Worm (Caenorhabditis elegans) whole organism, young adult: ENCODE results near the gene lin-36.

ENCODE experiments used
- B0035.1 ChIP-seq: sonication (generic microtip); optimal IDR thresholded peaks from 2 replicates; lab custom pipeline; 2016; ENCODE audit warnings: missing genetic modification characterization, mild to moderate bottlenecking, missing compliant biosample characterization, missing genotype, missing genetic modification reagents
- F33H1.4 ChIP-seq: fragments of 200-800 bp; sonication (Bioruptor generic); IDR thresholded peaks from 2 replicates; pipeline ENCODE4 v1.3.6; 2022; ENCODE audit warnings: missing genetic modification reagents, missing genetic modification characterization, missing compliant biosample characterization
- Y53G8AR.9 ChIP-seq: fragments of 200-800 bp; sonication (Bioruptor generic); conservative IDR thresholded peaks from 2 replicates; pipeline ENCODE4 v1.3.6; 2022; ENCODE audit warnings: missing genetic modification reagents, missing genetic modification characterization, missing compliant biosample characterization
- Y67H2A.10 ChIP-seq: fragments of 200-800 bp; sonication (Bioruptor generic); conservative IDR thresholded peaks from 2 replicates; pipeline ENCODE4 v1.3.6; 2022; ENCODE audit warnings: missing genetic modification reagents, missing genetic modification characterization, missing compliant biosample characterization
- Y95B8A.8 ChIP-seq: fragments of 200-800 bp; sonication (Bioruptor generic); IDR thresholded peaks from 2 replicates; pipeline ENCODE4 v1.3.6; 2022; ENCODE audit warnings: missing genetic modification reagents, missing genetic modification characterization, missing compliant biosample characterization
- ama-1 ChIP-seq, 3 experiments: fragments of 150-350 bp in 1 of 3; sonication (generic microtip) in 2 of 3; optimal IDR thresholded peaks; 2 replicates each; lab custom pipeline; 2014 to 2018; ENCODE audit warnings: missing biosample characterization in 2 of 3, missing genetic modification characterization in 2 of 3, missing genetic modification reagents in 2 of 3
- aptf-3 ChIP-seq: fragments of 200-800 bp; sonication (Bioruptor generic); IDR thresholded peaks from 2 replicates; pipeline ENCODE4 v1.3.6; 2022; ENCODE audit warnings: missing genetic modification characterization, missing compliant biosample characterization
- cebp-2 ChIP-seq: fragments of 200-800 bp; sonication (Bioruptor generic); IDR thresholded peaks from 2 replicates; pipeline ENCODE4 v1.3.6; 2022; ENCODE audit warnings: missing genetic modification characterization, missing compliant biosample characterization
- chd-7 ChIP-seq: sonication (generic microtip); optimal IDR thresholded peaks from 2 replicates; lab custom pipeline; 2016; ENCODE audit warnings: mild to moderate bottlenecking, missing genetic modification characterization, moderate library complexity, missing compliant biosample characterization
- dox-1 ChIP-seq: fragments of 200-800 bp; sonication (Bioruptor generic); IDR thresholded peaks from 2 replicates; pipeline ENCODE4 v1.3.6; 2022; ENCODE audit warnings: missing genetic modification reagents, missing genetic modification characterization, missing compliant biosample characterization
- egl-18 ChIP-seq: fragments of 200-800 bp; sonication (Bioruptor generic); IDR thresholded peaks from 2 replicates; pipeline ENCODE4 v1.3.6; 2022; ENCODE audit warnings: missing genetic modification reagents, missing genetic modification characterization, missing compliant biosample characterization
- let-526 ChIP-seq: fragments of 200-800 bp; sonication (Bioruptor generic); IDR thresholded peaks from 2 replicates; pipeline ENCODE4 v1.3.6; 2022; ENCODE audit warnings: missing genetic modification reagents, missing genetic modification characterization, missing compliant biosample characterization
- lin-35 ChIP-seq, 3 experiments: fragments of 150-350 bp in 2 of 3; sonication (generic microtip) in 1 of 3; optimal IDR thresholded peaks; 2 replicates each; lab custom pipeline; 2014 to 2018; ENCODE audit warnings: missing biosample characterization in 3 of 3, missing genetic modification characterization in 3 of 3, missing genetic modification reagents in 3 of 3
- madf-3 ChIP-seq: fragments of 200-800 bp; sonication (Bioruptor generic); IDR thresholded peaks from 2 replicates; pipeline ENCODE4 v1.3.6; 2022; ENCODE audit warnings: missing genetic modification reagents, missing genetic modification characterization, missing compliant biosample characterization
- madf-6 ChIP-seq: fragments of 200-800 bp; sonication (Bioruptor generic); IDR thresholded peaks from 2 replicates; pipeline ENCODE4 v1.3.6; 2022; ENCODE audit warnings: missing genetic modification reagents, missing genetic modification characterization, missing compliant biosample characterization
- sea-2 ChIP-seq: fragments of 200-800 bp; sonication (Bioruptor generic); IDR thresholded peaks from 2 replicates; pipeline ENCODE4 v1.3.6; 2022; ENCODE audit warnings: missing genetic modification characterization, missing compliant biosample characterization
- snpc-1.3 ChIP-seq: sonication (generic microtip); optimal IDR thresholded peaks from 2 replicates; lab custom pipeline; 2017; ENCODE audit warnings: missing genetic modification characterization, mild to moderate bottlenecking, missing compliant biosample characterization, antibody characterized with exemption, moderate library complexity, missing genotype, missing genetic modification reagents; ENCODE audit not compliant: insufficient read depth
- unc-62 ChIP-seq: fragments of 150-350 bp; optimal IDR thresholded peaks from 2 replicates; lab custom pipeline; 2014; ENCODE audit warnings: missing biosample characterization, missing genetic modification reagents, missing genetic modification characterization
- zfh-2 ChIP-seq: fragments of 200-800 bp; sonication (Bioruptor generic); conservative IDR thresholded peaks from 2 replicates; pipeline ENCODE4 v1.3.6; 2022; ENCODE audit warnings: missing genetic modification reagents, missing genetic modification characterization, missing compliant biosample characterization
- ztf-22 ChIP-seq: fragments of 200-800 bp; sonication (Bioruptor generic); optimal IDR thresholded peaks from 2 replicates; lab custom pipeline; 2018; ENCODE audit warnings: mild to moderate bottlenecking, missing genetic modification characterization, moderate library complexity, missing compliant biosample characterization
- ztf-28 ChIP-seq: fragments of 200-800 bp; sonication (Bioruptor generic); IDR thresholded peaks from 2 replicates; pipeline ENCODE4 v1.3.6; 2022; ENCODE audit warnings: missing genetic modification reagents, missing genetic modification characterization, missing compliant biosample characterization

Gene lin-36

DNA sequence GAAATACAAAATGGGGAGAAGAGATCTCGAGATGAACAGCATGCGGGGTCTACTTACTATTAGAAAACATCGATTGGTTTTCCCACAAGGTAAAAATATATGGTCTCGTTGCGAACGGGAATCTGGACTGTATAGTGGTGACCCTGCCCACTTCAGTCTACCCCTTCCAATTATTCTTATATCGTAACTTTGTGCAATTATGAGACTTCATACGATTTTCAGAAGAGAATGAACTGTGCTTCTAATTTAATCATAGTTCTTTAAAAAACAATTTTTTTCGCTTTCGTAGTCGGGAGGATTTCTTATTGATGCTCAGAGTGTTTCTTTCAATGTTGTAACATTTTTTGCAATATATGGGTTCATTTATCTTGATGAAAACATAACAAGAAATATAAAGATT, 48.6 kb downstream of the lin-36 start, which contains the start of gene F54H12.5 (continued):
- TF ChIP-seq let-526 (GFP tag; lab: Robert Waterston, UW) = no peak
- no peak for TF ChIP-seq aptf-3 (GFP tag; lab: Robert Waterston, UW)
- TF ChIP-seq madf-6 (GFP tag; lab: Robert Waterston, UW) = peak; percentile 39; the same call in 1 of the 2 replicates
- TF ChIP-seq Y53G8AR.9 (GFP tag; lab: Robert Waterston, UW) = 0 out of 2 replicates have a peak, but pooled peaks have one; percentile 36
- no peak for TF ChIP-seq egl-18
- no peak for TF ChIP-seq ztf-22 (GFP tag; lab: Kevin White, UChicago)
- TF ChIP-seq ama-1 (optimal IDR thresholded peaks at IDR 0.05; lab: Kevin White, UChicago) = no peak
- peak in 1 of 2 experiments; percentile 15 for TF ChIP-seq ama-1 (GFP tag; optimal IDR thresholded peaks at IDR 0.05; lab: Kevin White, UChicago)
- TF ChIP-seq madf-3 = 0 out of 2 replicates have a peak, but pooled peaks have one; percentile 45

DNA sequence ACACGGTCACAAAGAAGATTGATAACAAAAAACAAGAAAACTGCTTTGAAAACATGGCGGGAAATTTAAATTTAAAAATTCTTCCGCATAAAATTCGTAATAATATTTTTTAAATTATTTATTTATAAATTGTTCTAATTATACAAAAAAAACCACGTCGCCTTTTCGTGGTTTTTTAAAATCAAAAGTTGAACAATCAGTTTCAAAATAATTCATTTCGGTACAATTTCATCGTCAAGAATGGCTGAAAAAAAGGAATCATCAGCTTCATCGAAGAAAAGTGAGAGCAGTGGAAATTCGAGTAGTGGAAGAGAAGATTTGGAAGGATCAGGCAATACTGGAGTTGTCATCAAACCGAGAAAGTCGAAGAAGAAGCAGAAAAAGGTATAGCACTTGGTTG, 51.6 kb downstream of the lin-36 start, which contains the start of the genes F54H12.8 and F54H12.7:
TSS of gene F54H12.8 (minus strand) at position 101 of the 400 bp plus-strand sequence.
TSS of gene F54H12.7 (plus strand) at position 229 of the 400 bp plus-strand sequence.
- TF ChIP-seq Y95B8A.8 (GFP tag; lab: Robert Waterston, UW) (no peak), snpc-1.3 (tag; lab: Kevin White, UChicago) (no peak), cebp-2 (GFP tag; lab: Robert Waterston, UW) (no peak), lin-35 (GFP tag; optimal IDR thresholded peaks at IDR 0.05; lab: Kevin White, UChicago) (no peak), B0035.1 (tag; lab: Kevin White, UChicago) (no peak), Y67H2A.10 (GFP tag; lab: Robert Waterston, UW) (no peak), dox-1 (no peak), ztf-28 (GFP tag; lab: Robert Waterston, UW) (no peak), sea-2 (no peak), chd-7 (tag; lab: Kevin White, UChicago) (no peak), unc-62 (no peak), F33H1.4 (GFP tag; lab: Robert Waterston, UW) (no peak), zfh-2 (no peak)
